Worm (Caenorhabditis elegans): Measurements from ENCODE around the gene kin-20.

Gene kin-20

ce11 chrX:15221865-15222551 lies 55.6 kb downstream of the kin-20 start:
- TF ChIP-seq elt-2 (tag; optimal IDR thresholded peaks at IDR 0.05) (peak; percentile 42), nhr-23 (tag; optimal IDR thresholded peaks at IDR 0.05) (no peak), pqm-1 (tag; optimal IDR thresholded peaks at IDR 0.05) (peak; percentile 27), nhr-237 (tag; optimal IDR thresholded peaks at IDR 0.05) (no peak), ZK546.5 (tag; optimal IDR thresholded peaks at IDR 0.05) (no peak), nhr-12 (tag; optimal IDR thresholded peaks at IDR 0.05) (no peak), ceh-9 (tag; optimal IDR thresholded peaks at IDR 0.05) (no peak), pha-4 (tag; optimal IDR thresholded peaks at IDR 0.05) (peak; percentile 52), daf-12 (tag; optimal IDR thresholded peaks at IDR 0.05) (no peak), zag-1 (tag; optimal IDR thresholded peaks at IDR 0.05) (no peak), ceh-28 (tag; optimal IDR thresholded peaks at IDR 0.05) (no peak), hmg-11 (tag; optimal IDR thresholded peaks at IDR 0.05) (peak; percentile 12), eor-1 (tag; optimal IDR thresholded peaks at IDR 0.05) (no peak)

DNA sequence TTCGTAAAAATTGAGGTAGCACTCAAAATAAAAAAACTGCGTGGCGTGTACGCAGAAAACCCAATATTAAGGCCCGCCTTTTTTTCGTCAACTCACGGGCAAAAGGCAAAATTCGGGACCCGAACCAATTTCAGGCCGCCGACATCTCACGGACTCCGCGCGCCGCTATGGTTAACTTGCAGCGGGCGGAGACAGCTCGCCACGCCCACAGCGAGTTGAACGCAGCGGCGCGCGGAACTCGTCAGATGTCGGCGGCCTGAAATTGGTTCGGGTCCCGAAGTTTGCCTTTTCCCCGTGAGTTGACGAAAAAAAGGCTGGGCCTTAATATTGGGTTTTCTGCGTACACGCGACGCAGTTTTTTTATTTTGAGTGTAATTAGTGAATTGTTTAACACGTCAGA lies 56.5 kb downstream of the kin-20 start:
- no peak for TF ChIP-seq egl-27 (tag; optimal IDR thresholded peaks at IDR 0.05)
- TF ChIP-seq unc-62 (GFP tag; optimal IDR thresholded peaks at IDR 0.05) = no peak
- TF ChIP-seq zag-1 (tag; optimal IDR thresholded peaks at IDR 0.05) = no peak
- no peak for TF ChIP-seq skn-1 (tag; optimal IDR thresholded peaks at IDR 0.05)
- no peak for TF ChIP-seq elt-1 (tag; optimal IDR thresholded peaks at IDR 0.05)
- TF ChIP-seq hmg-11 (tag; optimal IDR thresholded peaks at IDR 0.05) = no peak
- TF ChIP-seq pha-4 (tag; optimal IDR thresholded peaks at IDR 0.05) = no peak
- TF ChIP-seq ztf-4 (tag; optimal IDR thresholded peaks at IDR 0.05) = no peak
- TF ChIP-seq nhr-76 (tag; optimal IDR thresholded peaks at IDR 0.05) = no peak
- no peak for TF ChIP-seq unc-39 (tag; optimal IDR thresholded peaks at IDR 0.05)
- TF ChIP-seq elt-3 (tag; optimal IDR thresholded peaks at IDR 0.05) = no peak
